Fruit fly (Drosophila melanogaster) whole organism, embryonic: ENCODE data around the gene yellow-e3.

Source experiments
- Atf3 ChIP-seq: fragments of 200-800 bp; sonication (Bioruptor generic); optimal IDR thresholded peaks from 3 replicates; lab custom pipeline; 2016; ENCODE audit warnings: missing biosample characterization, missing genetic modification characterization
- CG10147 ChIP-seq: fragments of 200-800 bp; sonication (Bioruptor generic); optimal IDR thresholded peaks from 2 replicates; lab custom pipeline; 2019; ENCODE audit warnings: missing biosample characterization, mild to moderate bottlenecking, missing genetic modification characterization, moderate library complexity
- CG11504 ChIP-seq: fragments of 200-800 bp; sonication (Bioruptor generic); optimal IDR thresholded peaks from 3 replicates; lab custom pipeline; 2019; ENCODE audit warnings: missing biosample characterization, mild to moderate bottlenecking, missing genetic modification characterization, moderate library complexity
- CG11723 ChIP-seq: fragments of 200-800 bp; sonication (Bioruptor generic); optimal IDR thresholded peaks from 2 replicates; lab custom pipeline; 2017; ENCODE audit warnings: missing biosample characterization, mild to moderate bottlenecking, missing genetic modification characterization
- CG12769 ChIP-seq: fragments of 200-800 bp; sonication (Bioruptor generic); optimal IDR thresholded peaks from 2 replicates; lab custom pipeline; 2019; ENCODE audit warnings: missing biosample characterization, mild to moderate bottlenecking, missing genetic modification characterization, moderate library complexity
- CG13287 ChIP-seq: fragments of 200-800 bp; sonication (Bioruptor generic); IDR thresholded peaks from 2 replicates; pipeline ENCODE4 v1.3.6; 2022; ENCODE audit warnings: missing biosample characterization, missing genetic modification characterization; ENCODE audit not compliant: partially characterized antibody
- CG14050 ChIP-seq: fragments of 200-800 bp; sonication (Bioruptor generic); IDR thresholded peaks from 3 replicates; pipeline ENCODE4 v1.3.6; 2022; ENCODE audit warnings: missing biosample characterization, missing genetic modification characterization
- CG14965 ChIP-seq: fragments of 200-800 bp; sonication (Bioruptor generic); optimal IDR thresholded peaks from 2 replicates; lab custom pipeline; 2016; ENCODE audit warnings: missing biosample characterization, missing genetic modification characterization, borderline replicate concordance
- CG1529 ChIP-seq: fragments of 200-800 bp; sonication (Bioruptor generic); optimal IDR thresholded peaks from 3 replicates; lab custom pipeline; 2018; ENCODE audit warnings: missing biosample characterization, missing genetic modification characterization
- CG15696 ChIP-seq: fragments of 200-800 bp; sonication (Bioruptor generic); optimal IDR thresholded peaks from 2 replicates; lab custom pipeline; 2019; ENCODE audit warnings: missing biosample characterization, mild to moderate bottlenecking, missing genetic modification characterization, moderate library complexity
- CG1602 ChIP-seq: fragments of 200-800 bp; sonication (Bioruptor generic); optimal IDR thresholded peaks from 3 replicates; lab custom pipeline; 2016; ENCODE audit warnings: missing biosample characterization, missing genetic modification characterization
- CG1647 ChIP-seq: fragments of 200-800 bp; sonication (Bioruptor generic); optimal IDR thresholded peaks from 3 replicates; lab custom pipeline; 2016; ENCODE audit warnings: missing biosample characterization, missing genetic modification characterization
- CG17385 ChIP-seq: fragments of 200-800 bp; sonication (Bioruptor generic); optimal IDR thresholded peaks from 3 replicates; lab custom pipeline; 2018; ENCODE audit warnings: missing biosample characterization, mild to moderate bottlenecking, missing genetic modification characterization
- CG18764 ChIP-seq: fragments of 200-800 bp; sonication (Bioruptor generic); optimal IDR thresholded peaks from 3 replicates; lab custom pipeline; 2016; ENCODE audit warnings: missing biosample characterization, missing genetic modification characterization
- CG2712 ChIP-seq: fragments of 200-800 bp; optimal IDR thresholded peaks from 3 replicates; lab custom pipeline; 2019; ENCODE audit warnings: missing biosample characterization, mild to moderate bottlenecking, missing genetic modification characterization, moderate library complexity
- CG33557 ChIP-seq: fragments of 200-800 bp; sonication (Bioruptor generic); optimal IDR thresholded peaks from 2 replicates; lab custom pipeline; 2019; ENCODE audit warnings: missing biosample characterization, mild to moderate bottlenecking, missing genetic modification characterization, moderate library complexity
- CG3407 ChIP-seq: fragments of 200-800 bp; sonication (Bioruptor generic); optimal IDR thresholded peaks from 2 replicates; lab custom pipeline; 2018; ENCODE audit warnings: missing biosample characterization, mild to moderate bottlenecking, missing genetic modification characterization
- CG34224 ChIP-seq: fragments of 200-800 bp; sonication (Bioruptor generic); IDR thresholded peaks from 3 replicates; pipeline ENCODE4 v1.3.6; 2022; ENCODE audit warnings: missing biosample characterization, missing genetic modification characterization; ENCODE audit not compliant: partially characterized antibody
- CG3995 ChIP-seq: fragments of 200-800 bp; sonication (Bioruptor generic); optimal IDR thresholded peaks from 3 replicates; lab custom pipeline; 2016; ENCODE audit warnings: missing biosample characterization, missing genetic modification characterization
- CG4328 ChIP-seq: fragments of 200-800 bp; sonication (Bioruptor generic); optimal IDR thresholded peaks from 3 replicates; lab custom pipeline; 2017; ENCODE audit warnings: missing biosample characterization, missing genetic modification reagents, missing genetic modification characterization
- CG4730 ChIP-seq: fragments of 200-800 bp; sonication (Bioruptor generic); IDR thresholded peaks from 2 replicates; pipeline ENCODE4 v1.3.6; 2022; ENCODE audit warnings: missing biosample characterization, missing genetic modification characterization
- CHES-1-like ChIP-seq: fragments of 200-800 bp; sonication (Bioruptor generic); optimal IDR thresholded peaks from 2 replicates; lab custom pipeline; 2016; ENCODE audit warnings: missing biosample characterization, missing genetic modification characterization
- Camta ChIP-seq: fragments of 200-800 bp; sonication (Bioruptor generic); optimal IDR thresholded peaks from 2 replicates; lab custom pipeline; 2016; ENCODE audit warnings: missing biosample characterization, missing genetic modification characterization
- Nf-YB ChIP-seq: fragments of 200-800 bp; sonication (Bioruptor generic); optimal IDR thresholded peaks from 3 replicates; lab custom pipeline; 2019; ENCODE audit warnings: missing biosample characterization, mild to moderate bottlenecking, missing genetic modification characterization, moderate library complexity
- PHDP ChIP-seq: fragments of 200-800 bp; sonication (Bioruptor generic); optimal IDR thresholded peaks from 3 replicates; lab custom pipeline; 2018; ENCODE audit warnings: missing biosample characterization, mild to moderate bottlenecking, missing genetic modification characterization, moderate library complexity
- Side ChIP-seq: fragments of 200-800 bp; sonication (Bioruptor generic); optimal IDR thresholded peaks from 2 replicates; lab custom pipeline; 2016; ENCODE audit warnings: missing biosample characterization, missing genetic modification characterization
- Sox100B ChIP-seq: fragments of 200-800 bp; sonication (Bioruptor generic); optimal IDR thresholded peaks from 3 replicates; lab custom pipeline; 2018; ENCODE audit warnings: missing biosample characterization, mild to moderate bottlenecking, missing genetic modification characterization
- Sry-β ChIP-seq: fragments of 200-800 bp; sonication (Bioruptor generic); optimal IDR thresholded peaks from 2 replicates; lab custom pipeline; 2018; ENCODE audit warnings: missing biosample characterization, mild to moderate bottlenecking, missing genetic modification characterization, moderate library complexity
- Taf1 ChIP-seq: fragments of 200-800 bp; sonication (Bioruptor generic); IDR thresholded peaks from 2 replicates; pipeline ENCODE4 v1.3.6; 2022; ENCODE audit warnings: missing biosample characterization, missing genetic modification characterization
- Trl ChIP-seq, 3 experiments: fragments of >200 bp in 2 of 3; fragments of 200-800 bp in 1 of 3; sonication (Bioruptor generic) in 1 of 3; optimal IDR thresholded peaks; 2 replicates in 1 of 3; 3 replicates in 2 of 3; lab custom pipeline; 2016 to 2017; ENCODE audit warnings: missing biosample characterization in 1 of 3, missing genetic modification characterization in 1 of 3
- ab ChIP-seq: fragments of 200-800 bp; sonication (Bioruptor generic); optimal IDR thresholded peaks from 2 replicates; lab custom pipeline; 2016; ENCODE audit warnings: missing biosample characterization, missing genetic modification characterization
- bigmax ChIP-seq: fragments of 200-800 bp; sonication (Bioruptor generic); optimal IDR thresholded peaks from 2 replicates; lab custom pipeline; 2018; ENCODE audit warnings: missing biosample characterization, mild to moderate bottlenecking, missing genetic modification characterization
- ewg ChIP-seq: fragments of 200-800 bp; sonication (Bioruptor generic); optimal IDR thresholded peaks from 3 replicates; lab custom pipeline; 2017; ENCODE audit warnings: mild to moderate bottlenecking, missing biosample characterization, missing genetic modification reagents, missing genetic modification characterization
- gro ChIP-seq: fragments of 200-800 bp; sonication (Bioruptor generic); optimal IDR thresholded peaks from 2 replicates; lab custom pipeline; 2016; ENCODE audit warnings: missing biosample characterization, missing genetic modification characterization
- gt ChIP-seq: fragments of 200-800 bp; sonication (Bioruptor generic); IDR thresholded peaks from 2 replicates; pipeline ENCODE4 v1.3.6; 2022; ENCODE audit warnings: missing biosample characterization, missing genetic modification characterization
- hkb ChIP-seq, 2 experiments: fragments of 200-800 bp in 1 of 2; fragments of >200 bp in 1 of 2; sonication (Bioruptor generic) in 1 of 2; IDR thresholded peaks in 1 of 2; optimal IDR thresholded peaks in 1 of 2; 2 replicates each; pipeline versions ENCODE4 v1.3.6 to Lab custom; 2017 to 2022; ENCODE audit warnings: missing biosample characterization in 1 of 2, missing genetic modification characterization in 1 of 2
- hth ChIP-seq: fragments of >200 bp; optimal IDR thresholded peaks from 2 replicates; lab custom pipeline; 2017; ENCODE audit warnings: inconsistent platforms
- insv ChIP-seq, 2 experiments: fragments of 200-800 bp; sonication (Bioruptor generic); optimal IDR thresholded peaks; 3 replicates each; lab custom pipeline; 2016 to 2018; ENCODE audit warnings: missing biosample characterization in 2 of 2, missing genetic modification characterization in 2 of 2
- lmd ChIP-seq: fragments of 200-800 bp; sonication (Bioruptor generic); IDR thresholded peaks from 2 replicates; pipeline ENCODE4 v1.3.6; 2022; ENCODE audit warnings: missing biosample characterization, missing genetic modification characterization
- mld ChIP-seq: fragments of 200-800 bp; sonication (Bioruptor generic); IDR thresholded peaks from 3 replicates; pipeline ENCODE4 v1.3.6; 2022; ENCODE audit warnings: missing biosample characterization, missing genetic modification characterization; ENCODE audit not compliant: partially characterized antibody
- nerfin-1 ChIP-seq: fragments of 200-800 bp; sonication (Bioruptor generic); optimal IDR thresholded peaks from 3 replicates; lab custom pipeline; 2019; ENCODE audit warnings: missing biosample characterization, mild to moderate bottlenecking, missing genetic modification characterization, moderate library complexity
- odd ChIP-seq: fragments of 200-800 bp; sonication (Bioruptor generic); optimal IDR thresholded peaks from 2 replicates; lab custom pipeline; 2017; ENCODE audit warnings: missing biosample characterization, mild to moderate bottlenecking, missing genetic modification characterization
- pho ChIP-seq: fragments of 200-800 bp; sonication (Bioruptor generic); optimal IDR thresholded peaks from 2 replicates; lab custom pipeline; 2016; ENCODE audit warnings: missing biosample characterization, missing genetic modification characterization
- scrt ChIP-seq: fragments of 200-800 bp; sonication (Bioruptor generic); optimal IDR thresholded peaks from 2 replicates; lab custom pipeline; 2018; ENCODE audit warnings: missing biosample characterization, mild to moderate bottlenecking, missing genetic modification characterization, moderate library complexity
- sens ChIP-seq: fragments of 200-800 bp; sonication (Bioruptor generic); peaks from one replicate; lab custom pipeline; 2016; ENCODE audit warnings: missing biosample characterization, missing genetic modification characterization
- sima ChIP-seq: fragments of 200-800 bp; sonication (Bioruptor generic); optimal IDR thresholded peaks from 2 replicates; lab custom pipeline; 2016; ENCODE audit warnings: missing biosample characterization, missing genetic modification characterization
- tap ChIP-seq: fragments of 200-800 bp; optimal IDR thresholded peaks from 3 replicates; lab custom pipeline; 2019; ENCODE audit warnings: missing biosample characterization, mild to moderate bottlenecking, missing genetic modification characterization, moderate library complexity
- tio ChIP-seq: fragments of 200-800 bp; sonication (Bioruptor generic); optimal IDR thresholded peaks from 2 replicates; lab custom pipeline; 2017; ENCODE audit warnings: missing biosample characterization, missing genetic modification characterization, inconsistent platforms

The yellow-e3 gene

dm6 chr3R:13450338-13450737 is 45.7 kb upstream of the yellow-e3 start, which contains the start of gene side-IV (continued):
- no peak for TF ChIP-seq Camta (GFP tag; lab: Kevin White, UChicago)
- peak; percentile 12 for TF ChIP-seq CG10147
- no peak for TF ChIP-seq nerfin-1 (tag; lab: Kevin White, UChicago)
- TF ChIP-seq Atf3 (GFP tag; lab: Kevin White, UChicago) = no peak
- no peak for TF ChIP-seq Taf1 (GFP tag; lab: Robert Waterston, UW)
- TF ChIP-seq ewg (GFP tag; lab: Kevin White, UChicago) = no peak
- TF ChIP-seq CG34224 (GFP tag; lab: Robert Waterston, UW) = peak; percentile 34; the same call in 1 of the 3 replicates
- TF ChIP-seq CG17385 = no peak
- no peak for TF ChIP-seq Side (GFP tag; lab: Kevin White, UChicago)
- TF ChIP-seq CG12769 = no peak
- TF ChIP-seq insv (GFP tag; optimal IDR thresholded peaks at IDR 0.05; lab: Kevin White, UChicago) = peak in 1 of 2 experiments; percentile 42
- no peak for TF ChIP-seq CG14965
- no peak for TF ChIP-seq CG1602 (GFP tag; lab: Kevin White, UChicago)
- no peak for TF ChIP-seq CG18764 (GFP tag; lab: Kevin White, UChicago)
- TF ChIP-seq CG13287 (GFP tag; lab: Robert Waterston, UW) = peak; percentile 28; the same call in 1 of the 2 replicates
- TF ChIP-seq pho (GFP tag; lab: Kevin White, UChicago) = no peak
- no peak for TF ChIP-seq mld (GFP tag; lab: Robert Waterston, UW)
- TF ChIP-seq CG2712 (tag; lab: Kevin White, UChicago) = no peak

- TF ChIP-seq CG3995 (GFP tag; lab: Kevin White, UChicago) = no peak
- peak; percentile 35 for TF ChIP-seq CG3407 (GFP tag; lab: Kevin White, UChicago)
- peak; percentile 16 for TF ChIP-seq CG11723 (GFP tag; lab: Kevin White, UChicago)
- no peak for TF ChIP-seq hth (lab: Kevin White, UChicago)
- no peak for TF ChIP-seq Camta (GFP tag; lab: Kevin White, UChicago)
- no peak for TF ChIP-seq CG14050
- peak; percentile 90 for TF ChIP-seq sens (GFP tag; lab: Kevin White, UChicago)
- no peak for TF ChIP-seq bigmax (GFP tag; lab: Kevin White, UChicago)
- TF ChIP-seq ab (GFP tag; lab: Kevin White, UChicago) = no peak
- no peak for TF ChIP-seq Atf3 (GFP tag; lab: Kevin White, UChicago)
- TF ChIP-seq CG4328 = no peak
- no peak for TF ChIP-seq gro (GFP tag; lab: Kevin White, UChicago)
- TF ChIP-seq Sry-β (GFP tag; lab: Kevin White, UChicago) = no peak
- no peak; the same call in 1 of the 2 replicates for TF ChIP-seq lmd (GFP tag; lab: Robert Waterston, UW)
- peak; percentile 32 for TF ChIP-seq PHDP (tag; lab: Kevin White, UChicago)
- TF ChIP-seq gt = no peak
- TF ChIP-seq hkb (optimal IDR thresholded peaks at IDR 0.05; lab: Kevin White, UChicago) = no peak
- TF ChIP-seq hkb (GFP tag; IDR thresholded peaks at IDR 0.05; lab: Robert Waterston, UW) = peak; percentile 42; the same call in 1 of the 2 replicates
- no peak for TF ChIP-seq Nf-YB (GFP tag; lab: Kevin White, UChicago)
- peak; percentile 21 for TF ChIP-seq CG1602 (GFP tag; lab: Kevin White, UChicago)
- TF ChIP-seq sima (GFP tag; lab: Kevin White, UChicago) = no peak
- peak; percentile 7 for TF ChIP-seq CG33557 (GFP tag; lab: Kevin White, UChicago)
- peak; percentile 48 for TF ChIP-seq CG11504 (tag; lab: Kevin White, UChicago)
- no peak for TF ChIP-seq Trl (optimal IDR thresholded peaks at IDR 0.05; lab: Kevin White, UChicago)
- no peak for TF ChIP-seq Trl (GFP tag; optimal IDR thresholded peaks at IDR 0.05; lab: Kevin White, UChicago)
- peak; percentile 29 for TF ChIP-seq CG1529 (GFP tag; lab: Kevin White, UChicago)
- no peak for TF ChIP-seq CG34224 (GFP tag; lab: Robert Waterston, UW)
- TF ChIP-seq CG4730 (GFP tag; lab: Robert Waterston, UW) = no peak
- TF ChIP-seq tap (tag; lab: Kevin White, UChicago) = peak; percentile 9
- TF ChIP-seq Sox100B = peak; percentile 35
- TF ChIP-seq CG1647 = no peak
- no peak for TF ChIP-seq CG15696 (tag; lab: Kevin White, UChicago)
- TF ChIP-seq CHES-1-like (GFP tag; lab: Kevin White, UChicago) = no peak
- no peak for TF ChIP-seq odd (GFP tag; lab: Kevin White, UChicago)
- TF ChIP-seq tio (GFP tag; lab: Kevin White, UChicago) = peak; percentile 13
- TF ChIP-seq scrt (GFP tag; lab: Kevin White, UChicago) = no peak
These were observed 43.7 kb upstream of the yellow-e3 start for dm6 chr3R:13448354-13448753.
